Fruit fly (Drosophila melanogaster): ENCODE data around the gene CG10469.
A peak's percentile ranks its signal among the peaks of the same experiment; 100 is the strongest.

The CG10469 gene

DNA sequence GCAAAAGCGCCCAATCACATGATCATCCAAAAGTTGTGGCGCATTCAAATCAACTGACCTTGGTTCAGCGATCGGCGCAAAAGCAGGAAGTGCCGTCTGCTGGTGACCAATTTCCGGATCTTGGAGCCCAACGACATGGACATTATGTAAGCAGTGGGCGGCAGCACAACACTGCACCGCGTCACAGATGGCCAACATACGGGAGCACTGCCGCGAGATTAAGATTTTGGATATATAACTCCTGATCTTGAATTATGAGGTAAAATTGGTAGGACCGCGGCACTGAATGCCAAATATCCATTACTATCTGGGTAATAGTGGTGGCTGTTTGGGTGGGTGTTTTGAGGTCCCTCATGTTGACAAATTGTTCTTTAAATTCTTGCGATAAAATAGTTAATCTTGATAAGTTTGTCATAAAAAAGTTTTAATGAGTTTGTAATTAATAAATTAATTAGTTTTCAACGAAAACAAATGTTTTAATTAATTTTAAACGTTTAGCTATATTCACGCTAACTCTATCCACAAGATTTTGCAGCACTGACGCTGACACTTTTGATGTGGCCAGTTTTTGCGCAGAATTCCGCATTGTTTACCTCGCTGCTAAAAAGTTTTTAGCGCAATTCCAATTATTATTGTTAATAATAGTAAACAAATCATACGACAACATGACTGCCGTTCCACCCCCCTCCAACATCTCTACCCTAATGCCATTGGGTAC, 18.0 kb downstream of the CG10469 start, which contains the start of the genes CG13295 and CG6610 (continued):
- TF ChIP-seq Sin3A (optimal IDR thresholded peaks at IDR 0.05) (peak; percentile 77), pros (GFP tag; optimal IDR thresholded peaks at IDR 0.05) (no peak), CG17361 (GFP tag; IDR thresholded peaks at IDR 0.05) (peak; percentile 72; the same call in 2 of the 3 replicates), unc-4 (GFP tag; IDR thresholded peaks at IDR 0.05; ENCODE audit: partially characterized antibody) (no peak), CG8281 (tag; optimal IDR thresholded peaks at IDR 0.05) (no peak), jing (GFP tag; optimal IDR thresholded peaks at IDR 0.05) (no peak), HLHmδ (GFP tag; optimal IDR thresholded peaks at IDR 0.05) (no peak), D19A (tag; optimal IDR thresholded peaks at IDR 0.05) (peak; percentile 42), ranshi (GFP tag; IDR thresholded peaks at IDR 0.05) (peak; percentile 33; the same call in 1 of the 2 replicates), YL-1 (GFP tag; optimal IDR thresholded peaks at IDR 0.05) (peak; percentile 46), pzg (GFP tag; optimal IDR thresholded peaks at IDR 0.05) (peak; percentile 39), CG15601 (tag; optimal IDR thresholded peaks at IDR 0.05) (peak; percentile 54), CG17328 (GFP tag; IDR thresholded peaks at IDR 0.05) (no peak), CG3065 (GFP tag; optimal IDR thresholded peaks at IDR 0.05) (no peak), CG34224 (GFP tag; IDR thresholded peaks at IDR 0.05; ENCODE audit: partially characterized antibody) (no peak), btn (GFP tag; optimal IDR thresholded peaks at IDR 0.05) (no peak), Jarid2 (GFP tag; optimal IDR thresholded peaks at IDR 0.05) (no peak), ab (GFP tag; optimal IDR thresholded peaks at IDR 0.05) (no peak), fu2 (GFP tag; optimal IDR thresholded peaks at IDR 0.05) (peak; percentile 37), sqz (GFP tag; optimal IDR thresholded peaks at IDR 0.05) (no peak), CG2678 (tag; optimal IDR thresholded peaks at IDR 0.05) (peak; percentile 76), lola (GFP tag; optimal IDR thresholded peaks at IDR 0.05) (peak in 1 of 3 experiments; percentile 71), Nf-YA (GFP tag; IDR thresholded peaks at IDR 0.05) (no peak), ewg (GFP tag; optimal IDR thresholded peaks at IDR 0.05) (peak; percentile 48), CG18764 (GFP tag; optimal IDR thresholded peaks at IDR 0.05) (no peak), HLH54F (GFP tag; optimal IDR thresholded peaks at IDR 0.05) (peak; percentile 31), Fer1 (GFP tag; optimal IDR thresholded peaks at IDR 0.05) (peak; percentile 37), emc (GFP tag; optimal IDR thresholded peaks at IDR 0.05) (no peak), hth (optimal IDR thresholded peaks at IDR 0.05) (no peak), fd3F (GFP tag; optimal IDR thresholded peaks at IDR 0.05) (peak; percentile 60), sima (GFP tag; optimal IDR thresholded peaks at IDR 0.05) (no peak), tll (GFP tag; optimal IDR thresholded peaks at IDR 0.05) (peak in 1 of 2 experiments; percentile 52), CG3995 (GFP tag; optimal IDR thresholded peaks at IDR 0.05) (no peak), CG5180 (GFP tag; optimal IDR thresholded peaks at IDR 0.05) (no peak), dmrt99B (tag; optimal IDR thresholded peaks at IDR 0.05) (no peak), Side (GFP tag; optimal IDR thresholded peaks at IDR 0.05) (peak; percentile 29), CG17186 (GFP tag; optimal IDR thresholded peaks at IDR 0.05) (peak; percentile 15), trh (GFP tag; optimal IDR thresholded peaks at IDR 0.05) (no peak), CG10654 (GFP tag; optimal IDR thresholded peaks at IDR 0.05) (peak; percentile 20), Ptx1 (GFP tag; IDR thresholded peaks at IDR 0.05) (peak; percentile 70), bigmax (GFP tag; optimal IDR thresholded peaks at IDR 0.05) (no peak), gce (GFP tag; IDR thresholded peaks at IDR 0.05) (no peak), CG11723 (GFP tag; optimal IDR thresholded peaks at IDR 0.05) (peak; percentile 21), D19B (GFP tag; optimal IDR thresholded peaks at IDR 0.05) (peak; percentile 41), CG43689 (GFP tag; IDR thresholded peaks at IDR 0.05) (no peak), B-H1 (GFP tag; IDR thresholded peaks at IDR 0.05) (no peak; the same call in 2 of the 3 replicates), cas (GFP tag; IDR thresholded peaks at IDR 0.05) (no peak), tgo (GFP tag; IDR thresholded peaks at IDR 0.05) (no peak; the same call in 2 of the 3 replicates), en (GFP tag; optimal IDR thresholded peaks at IDR 0.05) (no peak), crc (GFP tag; optimal IDR thresholded peaks at IDR 0.05) (no peak)
